Fruit fly (Drosophila melanogaster) whole organism, embryonic: ENCODE data around the gene awd.

ENCODE experiments used
- Aef1 ChIP-seq: fragments of 200-800 bp; sonication (Bioruptor generic); IDR thresholded peaks from 3 replicates; pipeline ENCODE4 v1.3.6; 2022; ENCODE audit warnings: missing biosample characterization, missing genetic modification characterization
- CG10274 ChIP-seq: fragments of 200-800 bp; sonication (Bioruptor generic); optimal IDR thresholded peaks from 3 replicates; lab custom pipeline; 2017; ENCODE audit warnings: missing biosample characterization, mild to moderate bottlenecking, missing genetic modification characterization
- CG17186 ChIP-seq: fragments of 200-800 bp; sonication (Bioruptor generic); optimal IDR thresholded peaks from 3 replicates; lab custom pipeline; 2017; ENCODE audit warnings: missing biosample characterization, missing genetic modification reagents, missing genetic modification characterization
- CG18599 ChIP-seq: fragments of 200-800 bp; sonication (Bioruptor generic); optimal IDR thresholded peaks from 3 replicates; lab custom pipeline; 2017; ENCODE audit warnings: missing biosample characterization, missing genetic modification characterization, mild to moderate bottlenecking, moderate library complexity, missing genetic modification reagents
- CG2678 ChIP-seq: fragments of 200-800 bp; sonication (Bioruptor generic); optimal IDR thresholded peaks from 3 replicates; lab custom pipeline; 2019; ENCODE audit warnings: missing biosample characterization, mild to moderate bottlenecking, missing genetic modification characterization, moderate library complexity
- CG3163 ChIP-seq: fragments of 200-800 bp; sonication (Bioruptor generic); optimal IDR thresholded peaks from 3 replicates; lab custom pipeline; 2016; ENCODE audit warnings: missing biosample characterization, missing genetic modification characterization
- CG3281 ChIP-seq: fragments of 200-800 bp; sonication (Bioruptor generic); optimal IDR thresholded peaks from 3 replicates; lab custom pipeline; 2017; ENCODE audit warnings: missing biosample characterization, mild to moderate bottlenecking, missing genetic modification characterization
- CG3726 ChIP-seq: fragments of 200-800 bp; sonication (Bioruptor generic); IDR thresholded peaks from 3 replicates; pipeline ENCODE4, ENCODE4 v1.3.6; 2022; ENCODE audit warnings: missing biosample characterization, missing genetic modification characterization
- CG4854 ChIP-seq: fragments of 200-800 bp; sonication (Bioruptor generic); optimal IDR thresholded peaks from 2 replicates; lab custom pipeline; 2016; ENCODE audit warnings: missing biosample characterization, missing genetic modification characterization, inconsistent platforms
- CG6765 ChIP-seq: fragments of 200-800 bp; sonication (Bioruptor generic); optimal IDR thresholded peaks from 3 replicates; lab custom pipeline; 2017; ENCODE audit warnings: missing biosample characterization, mild to moderate bottlenecking, missing genetic modification characterization
- CG7271 ChIP-seq: fragments of 200-800 bp; sonication (Bioruptor generic); optimal IDR thresholded peaks from 2 replicates; lab custom pipeline; 2018; ENCODE audit warnings: missing biosample characterization, mild to moderate bottlenecking, missing genetic modification characterization, moderate library complexity
- CG7357 ChIP-seq: fragments of 200-800 bp; sonication (Bioruptor generic); IDR thresholded peaks from 3 replicates; pipeline ENCODE4 v1.3.6; 2022; ENCODE audit warnings: missing biosample characterization, missing genetic modification characterization
- CG7928 ChIP-seq: fragments of 200-800 bp; sonication (Bioruptor generic); optimal IDR thresholded peaks from 2 replicates; lab custom pipeline; 2017; ENCODE audit warnings: missing biosample characterization, mild to moderate bottlenecking, missing genetic modification characterization
- CG9215 ChIP-seq: fragments of 200-800 bp; sonication (Bioruptor generic); IDR thresholded peaks from 2 replicates; pipeline ENCODE4 v1.3.6; 2022; ENCODE audit warnings: missing biosample characterization, missing genetic modification characterization
- CG9727 ChIP-seq: fragments of 200-800 bp; sonication (Bioruptor generic); optimal IDR thresholded peaks from 3 replicates; lab custom pipeline; 2017; ENCODE audit warnings: missing biosample characterization, mild to moderate bottlenecking, missing genetic modification characterization
- CTCF ChIP-seq: fragments of 200-800 bp; sonication (Bioruptor generic); optimal IDR thresholded peaks from 2 replicates; lab custom pipeline; 2017; ENCODE audit warnings: missing biosample characterization, mild to moderate bottlenecking, missing genetic modification characterization, moderate library complexity
- Dip3 ChIP-seq: fragments of 200-800 bp; sonication (Bioruptor generic); optimal IDR thresholded peaks from 3 replicates; lab custom pipeline; 2016; ENCODE audit warnings: missing biosample characterization, missing genetic modification characterization
- Fer3 ChIP-seq: fragments of 200-800 bp; sonication (Bioruptor generic); optimal IDR thresholded peaks from 2 replicates; lab custom pipeline; 2018; ENCODE audit warnings: missing biosample characterization, mild to moderate bottlenecking, missing genetic modification characterization, moderate library complexity
- HLHmδ ChIP-seq: fragments of 200-800 bp; sonication (Bioruptor generic); optimal IDR thresholded peaks from 2 replicates; lab custom pipeline; 2018; ENCODE audit warnings: missing biosample characterization, mild to moderate bottlenecking, missing genetic modification characterization, moderate library complexity
- MBD-R2 ChIP-seq: fragments of 200-800 bp; sonication (Bioruptor generic); IDR thresholded peaks from 2 replicates; pipeline ENCODE4 v1.3.6; 2022; ENCODE audit warnings: missing biosample characterization, missing genetic modification characterization
- MESR4 ChIP-seq: fragments of 200-800 bp; sonication (Bioruptor generic); optimal IDR thresholded peaks from 2 replicates; lab custom pipeline; 2018; ENCODE audit warnings: missing biosample characterization, mild to moderate bottlenecking, missing genetic modification characterization, moderate library complexity
- NC2β ChIP-seq: fragments of 200-800 bp; sonication (Bioruptor generic); optimal IDR thresholded peaks from 2 replicates; lab custom pipeline; 2016; ENCODE audit warnings: missing biosample characterization, missing genetic modification characterization
- Ravus ChIP-seq: fragments of 200-800 bp; sonication (Bioruptor generic); IDR thresholded peaks from 2 replicates; pipeline ENCODE4 v1.3.6; 2022; ENCODE audit warnings: missing biosample characterization, missing genetic modification characterization
- Sox102F ChIP-seq: fragments of 200-800 bp; sonication (Bioruptor generic); optimal IDR thresholded peaks from 2 replicates; lab custom pipeline; 2018; ENCODE audit warnings: missing biosample characterization, mild to moderate bottlenecking, missing genetic modification characterization, moderate library complexity
- Sry-δ ChIP-seq: fragments of 200-800 bp; sonication (Bioruptor generic); optimal IDR thresholded peaks from 2 replicates; lab custom pipeline; 2016; ENCODE audit warnings: missing biosample characterization, missing genetic modification characterization
- Ssrp ChIP-seq: fragments of 200-800 bp; sonication (Bioruptor generic); optimal IDR thresholded peaks from 2 replicates; lab custom pipeline; 2018; ENCODE audit warnings: missing biosample characterization, mild to moderate bottlenecking, missing genetic modification characterization, moderate library complexity
- Tbp ChIP-seq: fragments of >200 bp; optimal IDR thresholded peaks from 2 replicates; lab custom pipeline; 2018; ENCODE audit warnings: missing biosample characterization, missing genetic modification characterization
- Xrp1 ChIP-seq: fragments of 200-800 bp; sonication (Bioruptor generic); IDR thresholded peaks from 2 replicates; pipeline ENCODE4 v1.3.6; 2022; ENCODE audit warnings: missing biosample characterization, missing genetic modification characterization
- ab ChIP-seq: fragments of 200-800 bp; sonication (Bioruptor generic); optimal IDR thresholded peaks from 2 replicates; lab custom pipeline; 2016; ENCODE audit warnings: missing biosample characterization, missing genetic modification characterization
- ap ChIP-seq: fragments of 200-800 bp; sonication (Bioruptor generic); IDR thresholded peaks from 2 replicates; pipeline ENCODE4 v1.3.6; 2022; ENCODE audit warnings: missing biosample characterization, missing genetic modification characterization
- bigmax ChIP-seq: fragments of 200-800 bp; sonication (Bioruptor generic); optimal IDR thresholded peaks from 2 replicates; lab custom pipeline; 2018; ENCODE audit warnings: missing biosample characterization, mild to moderate bottlenecking, missing genetic modification characterization
- br ChIP-seq: fragments of >200 bp; optimal IDR thresholded peaks from 2 replicates; lab custom pipeline; 2017
- cg ChIP-seq: fragments of 200-800 bp; sonication (Bioruptor generic); optimal IDR thresholded peaks from 3 replicates; lab custom pipeline; 2019; ENCODE audit warnings: missing biosample characterization, mild to moderate bottlenecking, missing genetic modification characterization, moderate library complexity
- crol ChIP-seq: fragments of 200-800 bp; sonication (Bioruptor generic); IDR thresholded peaks from 2 replicates; pipeline ENCODE4 v1.3.6; 2022; ENCODE audit warnings: missing biosample characterization, missing genetic modification characterization
- dysf ChIP-seq: fragments of 200-800 bp; sonication (Bioruptor generic); IDR thresholded peaks from 3 replicates; pipeline ENCODE4 v1.3.6; 2022; ENCODE audit warnings: missing biosample characterization, missing genetic modification characterization
- ems ChIP-seq: fragments of 200-800 bp; sonication (Bioruptor generic); optimal IDR thresholded peaks from 3 replicates; lab custom pipeline; 2016; ENCODE audit warnings: missing biosample characterization, missing genetic modification characterization
- en ChIP-seq: fragments of 200-800 bp; sonication (Bioruptor generic); optimal IDR thresholded peaks from 2 replicates; lab custom pipeline; 2016; ENCODE audit warnings: missing biosample characterization, missing genetic modification characterization
- exex ChIP-seq: fragments of 200-800 bp; sonication (Bioruptor generic); optimal IDR thresholded peaks from 4 replicates; lab custom pipeline; 2018; ENCODE audit warnings: missing biosample characterization, mild to moderate bottlenecking, missing genetic modification characterization, moderate library complexity
- gce ChIP-seq: fragments of 200-800 bp; sonication (Bioruptor generic); IDR thresholded peaks from 3 replicates; pipeline ENCODE4 v1.3.6; 2022; ENCODE audit warnings: missing biosample characterization, missing genetic modification characterization
- gsb-n ChIP-seq: fragments of 200-800 bp; sonication (Bioruptor generic); optimal IDR thresholded peaks from 3 replicates; lab custom pipeline; 2018; ENCODE audit warnings: missing biosample characterization, mild to moderate bottlenecking, missing genetic modification characterization
- her ChIP-seq: fragments of 200-800 bp; sonication (Bioruptor generic); optimal IDR thresholded peaks from 2 replicates; lab custom pipeline; 2016; ENCODE audit warnings: missing biosample characterization, missing genetic modification characterization
- ind ChIP-seq: fragments of 200-800 bp; sonication (Bioruptor generic); optimal IDR thresholded peaks from 3 replicates; lab custom pipeline; 2016; ENCODE audit warnings: missing biosample characterization, missing genetic modification characterization
- insv ChIP-seq, 2 experiments: fragments of 200-800 bp; sonication (Bioruptor generic); optimal IDR thresholded peaks; 3 replicates each; lab custom pipeline; 2016 to 2018; ENCODE audit warnings: missing biosample characterization in 2 of 2, missing genetic modification characterization in 2 of 2
- kah ChIP-seq: fragments of 200-800 bp; sonication (Bioruptor generic); optimal IDR thresholded peaks from 2 replicates; lab custom pipeline; 2018; ENCODE audit warnings: missing biosample characterization, mild to moderate bottlenecking, missing genetic modification characterization
- lbe ChIP-seq: fragments of 200-800 bp; sonication (Bioruptor generic); optimal IDR thresholded peaks from 2 replicates; lab custom pipeline; 2016; ENCODE audit warnings: missing biosample characterization, mild to moderate bottlenecking, missing genetic modification characterization
- lilli ChIP-seq: fragments of 200-800 bp; sonication (Bioruptor generic); optimal IDR thresholded peaks from 3 replicates; lab custom pipeline; 2016; ENCODE audit warnings: missing biosample characterization, missing genetic modification characterization
- nmo ChIP-seq: fragments of 200-800 bp; sonication (Bioruptor generic); optimal IDR thresholded peaks from 2 replicates; lab custom pipeline; 2018; ENCODE audit warnings: missing biosample characterization, mild to moderate bottlenecking, missing genetic modification characterization, moderate library complexity
- onecut ChIP-seq: fragments of 200-800 bp; sonication (Bioruptor generic); IDR thresholded peaks from 2 replicates; pipeline ENCODE4 v1.3.6; 2022; ENCODE audit warnings: missing biosample characterization, missing genetic modification characterization
- pzg ChIP-seq: fragments of 200-800 bp; sonication (Bioruptor generic); optimal IDR thresholded peaks from 3 replicates; lab custom pipeline; 2018; ENCODE audit warnings: missing biosample characterization, mild to moderate bottlenecking, missing genetic modification characterization, moderate library complexity
- row ChIP-seq: fragments of 200-800 bp; sonication (Bioruptor generic); IDR thresholded peaks from 3 replicates; pipeline ENCODE4 v1.3.6; 2022; ENCODE audit warnings: missing biosample characterization, missing genetic modification characterization
- scrt ChIP-seq: fragments of 200-800 bp; sonication (Bioruptor generic); optimal IDR thresholded peaks from 2 replicates; lab custom pipeline; 2018; ENCODE audit warnings: missing biosample characterization, mild to moderate bottlenecking, missing genetic modification characterization, moderate library complexity
- slou ChIP-seq: fragments of 200-800 bp; sonication (Bioruptor generic); optimal IDR thresholded peaks from 3 replicates; lab custom pipeline; 2016; ENCODE audit warnings: missing biosample characterization, missing genetic modification characterization
- z ChIP-seq: fragments of 200-800 bp; sonication (Bioruptor generic); IDR thresholded peaks from 3 replicates; pipeline ENCODE4 v1.3.6; 2022; ENCODE audit warnings: missing biosample characterization, missing genetic modification characterization
- zf30C ChIP-seq: fragments of 200-800 bp; sonication (Bioruptor generic); optimal IDR thresholded peaks from 3 replicates; lab custom pipeline; 2018; ENCODE audit warnings: missing biosample characterization, mild to moderate bottlenecking, missing genetic modification characterization

The awd gene

DNA sequence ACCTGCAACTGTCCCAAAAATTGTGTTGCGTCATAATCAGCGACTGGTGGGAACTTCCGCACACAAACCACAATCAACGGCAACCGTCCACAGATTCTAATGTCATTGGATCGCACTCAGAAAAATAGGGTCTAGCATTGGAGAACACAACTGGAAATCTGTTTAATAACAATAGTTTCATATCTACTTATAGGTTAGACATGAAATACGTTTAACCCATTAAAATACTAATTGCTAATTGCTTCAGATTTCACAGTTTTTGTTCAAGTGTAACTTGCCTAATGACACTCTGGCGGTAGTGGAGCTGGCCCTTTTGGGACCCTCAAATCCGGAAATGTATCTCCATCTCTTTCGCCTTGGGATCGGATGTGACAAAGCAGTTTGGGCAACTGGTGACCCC, 49.2 kb downstream of the awd start (continued):
- peak; percentile 18; the same call in 1 of the 3 replicates for TF ChIP-seq CG7357 (GFP tag; lab: Robert Waterston, UW)
- TF ChIP-seq exex (tag; lab: Kevin White, UChicago): no peak
- TF ChIP-seq CG3726 (GFP tag; lab: Robert Waterston, UW): no peak
- TF ChIP-seq ems (GFP tag; lab: Kevin White, UChicago): no peak
- no peak for TF ChIP-seq crol
- no peak for TF ChIP-seq CG2678 (tag; lab: Kevin White, UChicago)
- TF ChIP-seq Dip3 (GFP tag; lab: Kevin White, UChicago): no peak
- TF ChIP-seq Fer3 (tag; lab: Kevin White, UChicago): no peak
- TF ChIP-seq Sox102F (GFP tag; lab: Kevin White, UChicago): peak; percentile 16
- TF ChIP-seq HLHmδ (GFP tag; lab: Kevin White, UChicago): no peak
- TF ChIP-seq CG10274: no peak
- TF ChIP-seq scrt (GFP tag; lab: Kevin White, UChicago): no peak
- TF ChIP-seq slou (GFP tag; lab: Kevin White, UChicago): no peak
- no peak for TF ChIP-seq ap (GFP tag; lab: Robert Waterston, UW)
- TF ChIP-seq Aef1 (GFP tag; lab: Robert Waterston, UW): no peak
- TF ChIP-seq CG4854 (GFP tag; lab: Kevin White, UChicago): no peak
- no peak for TF ChIP-seq br (lab: Kevin White, UChicago)
- TF ChIP-seq CG7271 (tag; lab: Kevin White, UChicago): no peak
- TF ChIP-seq bigmax: no peak
- TF ChIP-seq row (GFP tag; lab: Robert Waterston, UW): peak; percentile 50; the same call in 2 of the 3 replicates
- TF ChIP-seq CG7928 (GFP tag; lab: Kevin White, UChicago): no peak
- no peak for TF ChIP-seq kah (GFP tag; lab: Kevin White, UChicago)
- no peak for TF ChIP-seq lilli (GFP tag; lab: Kevin White, UChicago)
- TF ChIP-seq Tbp (GFP tag; lab: Kevin White, UChicago): no peak
- no peak for TF ChIP-seq dysf (GFP tag; lab: Robert Waterston, UW)
- no peak for TF ChIP-seq zf30C (GFP tag; lab: Kevin White, UChicago)
- no peak for TF ChIP-seq CG3281 (GFP tag; lab: Kevin White, UChicago)
- no peak for TF ChIP-seq CG17186
- no peak for TF ChIP-seq CTCF
- no peak for TF ChIP-seq onecut (GFP tag; lab: Robert Waterston, UW)
- no peak for TF ChIP-seq z (GFP tag; lab: Robert Waterston, UW)
- TF ChIP-seq Ssrp (tag; lab: Kevin White, UChicago): peak; percentile 7
- TF ChIP-seq CG9727 (GFP tag; lab: Kevin White, UChicago): peak; percentile 16
- no peak for TF ChIP-seq insv (GFP tag; optimal IDR thresholded peaks at IDR 0.05; lab: Kevin White, UChicago)
- no peak for TF ChIP-seq Ravus (GFP tag; lab: Robert Waterston, UW)
- no peak for TF ChIP-seq her (GFP tag; lab: Kevin White, UChicago)
- TF ChIP-seq cg (GFP tag; lab: Kevin White, UChicago): no peak
- TF ChIP-seq nmo (GFP tag; lab: Kevin White, UChicago): peak; percentile 32
- TF ChIP-seq en: no peak
- TF ChIP-seq pzg: no peak
- TF ChIP-seq MESR4 (GFP tag; lab: Kevin White, UChicago): no peak
- no peak for TF ChIP-seq gsb-n
- no peak for TF ChIP-seq CG3163 (GFP tag; lab: Kevin White, UChicago)
- TF ChIP-seq MBD-R2 (GFP tag; lab: Robert Waterston, UW): no peak
- TF ChIP-seq ind (GFP tag; lab: Kevin White, UChicago): no peak
- TF ChIP-seq CG6765 (GFP tag; lab: Kevin White, UChicago): no peak
- no peak for TF ChIP-seq Sry-δ (GFP tag; lab: Kevin White, UChicago)
- TF ChIP-seq Xrp1: peak; percentile 64
- TF ChIP-seq CG18599 (GFP tag; lab: Kevin White, UChicago): no peak
- no peak for TF ChIP-seq NC2β (GFP tag; lab: Kevin White, UChicago)
- no peak for TF ChIP-seq ab (GFP tag; lab: Kevin White, UChicago)
- TF ChIP-seq lbe (GFP tag; lab: Kevin White, UChicago): no peak
- TF ChIP-seq gce (GFP tag; lab: Robert Waterston, UW): no peak
- TF ChIP-seq CG9215: no peak
